Worm (Caenorhabditis elegans) whole organism, L4/young adult: Measurements from ENCODE around the gene ztf-25.

Experiments used
- W03F9.2 ChIP-seq: fragments of 150-350 bp; optimal IDR thresholded peaks from 2 replicates; lab custom pipeline; 2014; ENCODE audit warnings: missing biosample characterization, missing genetic modification characterization
- dao-5 ChIP-seq: sonication (generic microtip); optimal IDR thresholded peaks from 2 replicates; lab custom pipeline; 2016; ENCODE audit warnings: missing genotype, missing genetic modification characterization, moderate library complexity, missing compliant biosample characterization
- him-1 ChIP-seq: sonication (generic microtip); optimal IDR thresholded peaks from 2 replicates; lab custom pipeline; 2016; ENCODE audit warnings: missing genotype, missing genetic modification reagents, missing genetic modification characterization, missing compliant biosample characterization

ztf-25 gene

DNA sequence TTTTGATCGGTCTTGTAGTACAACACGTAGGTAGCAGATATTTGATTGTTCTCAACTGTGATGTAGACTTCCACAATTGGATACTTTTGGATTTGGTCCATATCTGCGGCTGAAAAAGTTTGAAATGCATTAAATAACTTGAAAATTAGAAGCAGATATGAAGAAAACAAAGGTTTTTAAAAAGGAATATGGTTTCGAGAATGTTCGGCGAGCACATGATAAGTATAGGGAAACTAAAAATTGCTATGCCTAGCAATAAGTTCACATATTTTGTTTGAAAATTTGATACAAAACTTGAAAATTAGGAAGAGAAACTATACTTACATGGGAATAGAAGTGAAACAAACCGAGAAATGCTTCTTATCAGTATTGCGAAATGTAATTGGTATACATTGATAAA is 14.0 kb downstream of the ztf-25 start, which contains the start of gene Y6G8.5:
TSS of gene Y6G8.5 (minus strand) at position 101 of the 400 bp plus-strand sequence.
- no peak for TF ChIP-seq dao-5 (tag; lab: Kevin White, UChicago)
- no peak for TF ChIP-seq W03F9.2
- TF ChIP-seq him-1 (tag; lab: Kevin White, UChicago): no peak

DNA sequence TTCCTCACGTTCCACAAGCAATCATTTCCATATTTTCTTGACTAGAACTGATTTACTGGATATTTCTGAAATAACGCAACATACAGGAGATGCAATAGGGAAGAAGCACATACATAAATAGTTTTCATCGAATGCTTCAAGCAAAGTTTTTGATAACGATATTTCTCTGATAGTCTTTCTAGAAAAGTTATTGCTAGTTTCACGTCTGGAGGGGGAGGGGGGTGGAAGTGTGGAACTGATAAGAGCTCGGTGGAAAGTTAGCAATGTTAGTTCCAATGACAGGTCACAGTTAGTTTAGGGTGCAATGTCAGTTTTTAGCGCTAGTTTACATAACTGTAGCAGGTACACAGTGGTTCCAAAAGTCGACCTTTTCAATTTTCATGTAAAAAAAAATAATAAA is 15.2 kb downstream of the ztf-25 start, which contains the start of gene Y6G8.6:
TSS of gene Y6G8.6 (minus strand) at position 98 of the 400 bp plus-strand sequence.
- TF ChIP-seq W03F9.2 (no peak), dao-5 (tag; lab: Kevin White, UChicago) (no peak), him-1 (tag; lab: Kevin White, UChicago) (no peak)

DNA sequence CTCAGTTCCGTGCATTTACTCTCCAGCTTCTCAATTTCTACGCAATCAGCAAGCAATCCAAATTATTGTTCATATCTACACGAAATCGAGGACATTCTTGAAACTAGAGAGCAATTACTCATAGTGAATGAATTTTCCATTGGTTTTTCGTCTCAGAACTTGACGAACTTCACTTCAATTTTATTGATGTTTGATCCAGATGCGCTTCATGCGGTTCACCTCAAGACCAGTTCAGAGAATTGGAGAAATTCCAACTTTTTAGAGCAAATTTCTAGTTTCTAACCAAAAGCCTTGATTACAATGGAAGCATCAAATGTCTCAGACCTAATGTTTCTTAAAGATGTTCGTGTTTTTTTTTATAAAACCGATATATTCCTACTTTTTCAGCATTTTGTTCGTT is 18.6 kb downstream of the ztf-25 start, which contains the start of gene Y6G8.8:
TSS of gene Y6G8.8 (plus strand) at position 301 of the 400 bp plus-strand sequence.
- no peak for TF ChIP-seq dao-5 (tag; lab: Kevin White, UChicago)
- no peak for TF ChIP-seq W03F9.2
- TF ChIP-seq him-1 (tag; lab: Kevin White, UChicago): no peak

DNA sequence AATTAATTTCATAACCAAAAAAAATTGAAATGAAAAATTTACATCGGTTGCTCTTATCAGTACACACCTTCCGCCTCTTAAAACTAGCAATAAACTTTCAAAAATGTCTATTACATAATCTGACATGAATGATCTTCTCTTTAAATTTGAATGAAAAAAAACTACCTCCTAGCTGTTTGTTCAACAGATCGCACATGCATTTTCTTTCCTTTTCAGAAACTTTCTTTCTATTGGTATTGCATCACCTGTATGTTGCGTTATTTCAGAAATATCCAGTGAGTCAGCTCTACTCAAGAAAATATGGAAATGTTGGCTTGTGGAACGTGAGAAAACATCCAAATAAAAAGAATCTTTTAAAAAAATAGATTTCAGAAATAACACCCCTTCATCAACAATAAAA is 21.6 kb downstream of the ztf-25 start, which contains the start of gene F57G4.1:
TSS of gene F57G4.1 (plus strand) at position 301 of the 400 bp plus-strand sequence.
- no peak for TF ChIP-seq dao-5 (tag; lab: Kevin White, UChicago)

DNA sequence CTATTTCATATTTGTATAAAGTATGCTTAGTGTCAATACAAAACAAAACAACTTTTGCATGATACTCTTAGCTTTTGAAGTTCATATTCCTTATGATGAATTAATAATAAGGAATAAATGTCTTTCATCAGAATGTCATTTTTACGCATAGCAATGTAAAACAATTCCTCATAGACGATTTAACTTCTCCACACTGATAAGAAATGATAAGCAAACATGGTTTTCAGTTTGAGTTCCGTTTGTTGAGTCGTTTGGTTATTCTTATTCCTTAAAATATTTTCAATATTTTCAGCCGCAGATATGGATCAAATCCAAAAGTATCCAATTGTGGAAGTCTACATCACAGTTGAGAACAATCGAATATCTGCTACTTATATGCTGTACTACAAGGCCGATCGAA is 23.3 kb downstream of the ztf-25 start, which contains the start of gene F57G4.11:
TSS of gene F57G4.11 (plus strand) at position 301 of the 400 bp plus-strand sequence.
- TF ChIP-seq him-1 (tag; lab: Kevin White, UChicago) (no peak), dao-5 (tag; lab: Kevin White, UChicago) (no peak), W03F9.2 (no peak)

DNA sequence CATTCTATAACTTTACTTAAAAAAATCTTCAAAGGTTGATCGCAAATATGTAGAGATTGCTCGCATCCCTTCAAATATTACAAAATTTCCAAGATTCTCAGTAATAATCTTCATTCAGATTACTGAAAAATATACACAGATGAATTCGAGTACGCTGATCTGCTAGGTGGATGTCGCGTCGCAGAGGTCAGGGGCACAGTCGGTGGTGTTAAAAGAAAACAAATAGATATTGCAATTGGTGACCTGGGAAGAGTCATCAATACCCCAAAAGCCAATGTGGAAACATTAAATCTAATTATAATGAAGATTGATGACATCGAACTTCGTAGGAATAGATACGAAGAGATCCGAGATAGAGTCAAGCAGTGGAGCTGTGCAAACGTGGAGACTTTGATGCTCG is 26.9 kb downstream of the ztf-25 start, which contains the start of gene F57G4.10:
TSS of gene F57G4.10 (plus strand) at position 301 of the 400 bp plus-strand sequence.
- TF ChIP-seq dao-5 (tag; lab: Kevin White, UChicago): no peak
- TF ChIP-seq W03F9.2: no peak
- no peak for TF ChIP-seq him-1 (tag; lab: Kevin White, UChicago)

DNA sequence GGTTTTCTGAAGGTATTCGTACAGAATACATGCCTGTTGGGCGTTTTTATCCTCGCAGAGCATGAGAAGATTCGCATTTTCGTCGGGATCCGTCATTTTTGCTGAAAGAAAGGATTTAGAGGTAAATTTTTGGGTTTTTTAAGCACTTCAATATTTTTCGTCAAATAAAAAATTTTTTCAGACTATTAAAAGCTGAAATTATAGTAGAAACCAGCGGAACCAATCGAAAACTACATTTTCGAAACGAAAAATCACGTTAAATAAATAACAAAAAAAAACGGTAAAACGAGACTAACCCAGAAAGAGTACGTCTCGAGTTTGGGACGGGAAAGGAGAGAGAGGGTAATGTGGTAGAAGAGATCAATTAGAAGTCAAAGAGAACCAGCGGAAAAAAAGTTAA is 48.8 kb downstream of the ztf-25 start, which contains the start of gene fbxa-192:
TSS of gene fbxa-192 (minus strand) at position 101 of the 400 bp plus-strand sequence.
- TF ChIP-seq W03F9.2 (no peak), dao-5 (tag; lab: Kevin White, UChicago) (no peak), him-1 (tag; lab: Kevin White, UChicago) (no peak)
